Worm (Caenorhabditis elegans) whole organism, L4 larva: ENCODE results near the gene T05B4.13.

Experiments used
- daf-16 ChIP-seq, 3 experiments: sonication (generic microtip); optimal IDR thresholded peaks; 2 replicates each; lab custom pipeline; 2016 to 2017; ENCODE audit warnings: missing genetic modification characterization in 3 of 3, missing genetic modification reagents in 3 of 3, mild to moderate bottlenecking in 2 of 3, missing compliant biosample characterization in 2 of 3, missing biosample characterization in 1 of 3, moderate library complexity in 1 of 3
- hlh-30 ChIP-seq: sonication (generic microtip); optimal IDR thresholded peaks from 2 replicates; lab custom pipeline; 2017; ENCODE audit warnings: antibody characterized with exemption, mild to moderate bottlenecking, missing genetic modification characterization, missing compliant biosample characterization; ENCODE audit not compliant: insufficient read depth
- lin-15B ChIP-seq: fragments of 150-350 bp; sonication (generic microtip); optimal IDR thresholded peaks from 3 replicates; lab custom pipeline; 2014; ENCODE audit warnings: missing biosample characterization, missing genetic modification characterization
- lin-29 ChIP-seq: fragments of 200-800 bp; sonication (Bioruptor generic); IDR thresholded peaks from 2 replicates; pipeline ENCODE4 v1.3.6; 2022; ENCODE audit warnings: missing genetic modification reagents, missing genetic modification characterization, missing compliant biosample characterization
- mdl-1 ChIP-seq, 2 experiments: fragments of 150-350 bp in 1 of 2; sonication (generic microtip) in 1 of 2; optimal IDR thresholded peaks; 2 replicates each; lab custom pipeline; 2014 to 2017; ENCODE audit warnings: missing biosample characterization in 2 of 2, missing genetic modification characterization in 2 of 2
- nhr-25 ChIP-seq: sonication (generic microtip); optimal IDR thresholded peaks from 2 replicates; lab custom pipeline; 2017; ENCODE audit warnings: missing genetic modification characterization, mild to moderate bottlenecking, missing compliant biosample characterization, antibody characterized with exemption, moderate library complexity, borderline replicate concordance; ENCODE audit not compliant: insufficient read depth
- pha-4 ChIP-seq, 2 experiments: fragments of 150-350 bp in 1 of 2; fragments of 200-800 bp in 1 of 2; sonication (Bioruptor generic) in 1 of 2; IDR thresholded peaks in 1 of 2; optimal IDR thresholded peaks in 1 of 2; 2 replicates each; pipeline versions ENCODE4 v1.3.6 to Lab custom; 2014 to 2022; ENCODE audit warnings: missing genetic modification characterization in 2 of 2, missing genetic modification reagents in 2 of 2, missing biosample characterization in 1 of 2, missing compliant biosample characterization in 1 of 2
- php-3 ChIP-seq: fragments of 200-800 bp; sonication (Bioruptor generic); IDR thresholded peaks from 2 replicates; pipeline ENCODE4 v1.3.6; 2022; ENCODE audit warnings: missing genetic modification reagents, missing genetic modification characterization, missing compliant biosample characterization
- ztf-11 ChIP-seq: fragments of 150-350 bp; optimal IDR thresholded peaks from 2 replicates; lab custom pipeline; 2014; ENCODE audit warnings: missing biosample characterization, missing genetic modification characterization

- TF ChIP-seq lin-15B (no peak), php-3 (GFP tag; lab: Robert Waterston, UW) (no peak), daf-16 (GFP tag; optimal IDR thresholded peaks at IDR 0.05; lab: Kevin White, UChicago) (no peak), daf-16 (tag; optimal IDR thresholded peaks at IDR 0.05; lab: Kevin White, UChicago) (no peak), mdl-1 (tag; optimal IDR thresholded peaks at IDR 0.05; lab: Kevin White, UChicago) (no peak), nhr-25 (tag; lab: Kevin White, UChicago) (no peak), hlh-30 (tag; lab: Kevin White, UChicago) (no peak), lin-29 (GFP tag; lab: Robert Waterston, UW) (no peak), ztf-11 (tag; lab: Kevin White, UChicago) (no peak), pha-4 (GFP tag; IDR thresholded peaks at IDR 0.05; lab: Robert Waterston, UW) (no peak), pha-4 (tag; optimal IDR thresholded peaks at IDR 0.05; lab: Kevin White, UChicago) (no peak)
These were observed 16.9 kb upstream of the T05B4.13 start, which contains the start of gene Y45G5AL.1 for ce11 chrV:4144205-4144604.
